Worm (Caenorhabditis elegans) whole organism, L4/young adult: ENCODE data around the gene C25E10.16.

Source experiments
- W03F9.2 ChIP-seq: fragments of 150-350 bp; optimal IDR thresholded peaks from 2 replicates; lab custom pipeline; 2014; ENCODE audit warnings: missing biosample characterization, missing genetic modification characterization
- dao-5 ChIP-seq: sonication (generic microtip); optimal IDR thresholded peaks from 2 replicates; lab custom pipeline; 2016; ENCODE audit warnings: missing genotype, missing genetic modification characterization, moderate library complexity, missing compliant biosample characterization
- him-1 ChIP-seq: sonication (generic microtip); optimal IDR thresholded peaks from 2 replicates; lab custom pipeline; 2016; ENCODE audit warnings: missing genotype, missing genetic modification reagents, missing genetic modification characterization, missing compliant biosample characterization

Gene C25E10.16

DNA sequence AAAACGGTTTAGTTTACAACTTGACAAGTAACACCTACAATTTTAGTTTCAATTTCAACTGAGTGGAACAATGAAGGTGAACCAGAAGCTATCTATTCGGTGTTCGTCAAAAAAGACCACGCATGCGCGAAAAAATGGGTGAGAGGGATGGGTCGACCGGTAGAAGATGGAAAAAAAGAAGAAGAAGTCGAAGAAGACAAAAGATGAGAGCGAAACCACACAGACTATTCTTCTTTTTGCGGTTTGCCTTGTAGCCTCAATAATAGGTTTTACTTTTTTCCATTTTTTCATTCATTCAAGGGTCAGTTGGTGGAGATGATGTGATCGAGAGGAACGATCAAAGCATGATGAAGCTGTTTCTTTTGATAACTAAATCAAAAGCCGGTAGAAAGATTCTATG is 23.0 kb upstream of the C25E10.16 start:
- TF ChIP-seq dao-5 (tag; lab: Kevin White, UChicago) (no peak), him-1 (tag; lab: Kevin White, UChicago) (no peak), W03F9.2 (tag; lab: Kevin White, UChicago) (no peak)

DNA sequence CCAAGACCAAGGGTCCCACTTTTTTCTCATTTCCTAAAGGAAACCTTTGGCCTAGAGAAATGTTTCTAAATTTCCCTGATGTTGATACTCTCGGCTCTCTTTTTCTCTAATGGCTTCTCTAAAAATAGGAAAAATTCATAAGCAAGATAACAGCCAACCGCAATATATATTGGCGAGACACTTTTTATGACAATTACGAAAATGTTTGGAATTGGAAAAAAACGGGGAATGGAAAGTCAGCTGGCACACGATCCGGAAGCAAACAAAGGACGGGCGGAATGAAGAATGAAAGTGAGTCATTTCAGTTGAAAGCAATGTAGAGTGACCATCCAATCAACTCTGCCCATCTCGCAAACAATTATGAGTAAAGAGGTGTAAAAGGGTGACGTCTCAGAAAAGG is 22.0 kb upstream of the C25E10.16 start:
- TF ChIP-seq dao-5 (tag; lab: Kevin White, UChicago) (no peak), W03F9.2 (tag; lab: Kevin White, UChicago) (no peak), him-1 (tag; lab: Kevin White, UChicago) (no peak)

DNA sequence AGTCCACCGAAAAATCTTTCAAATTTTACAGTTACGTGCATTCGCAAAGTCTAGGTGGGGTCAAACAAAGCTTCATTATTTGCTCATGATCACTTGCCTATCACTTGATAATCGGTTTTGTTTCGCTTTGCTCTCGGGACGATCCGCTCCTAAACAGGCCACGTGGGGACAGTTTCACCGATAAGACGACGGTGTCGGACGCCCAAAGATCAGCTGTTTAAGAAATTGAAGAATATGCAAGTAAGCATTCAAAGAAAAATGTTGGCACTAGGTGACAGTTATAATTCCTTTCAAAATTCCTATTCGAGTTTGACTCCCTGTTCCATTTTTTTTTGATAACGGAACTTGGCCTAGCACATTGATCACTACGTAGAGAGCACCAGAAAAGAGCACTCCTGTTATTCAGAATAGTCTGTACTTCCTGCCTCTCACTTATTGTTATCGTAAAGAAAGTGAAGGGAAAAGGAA is 20.6 kb upstream of the C25E10.16 start:
- no peak for TF ChIP-seq W03F9.2 (tag; lab: Kevin White, UChicago)
- TF ChIP-seq him-1 (tag; lab: Kevin White, UChicago) = no peak
- TF ChIP-seq dao-5 (tag; lab: Kevin White, UChicago) = no peak

DNA sequence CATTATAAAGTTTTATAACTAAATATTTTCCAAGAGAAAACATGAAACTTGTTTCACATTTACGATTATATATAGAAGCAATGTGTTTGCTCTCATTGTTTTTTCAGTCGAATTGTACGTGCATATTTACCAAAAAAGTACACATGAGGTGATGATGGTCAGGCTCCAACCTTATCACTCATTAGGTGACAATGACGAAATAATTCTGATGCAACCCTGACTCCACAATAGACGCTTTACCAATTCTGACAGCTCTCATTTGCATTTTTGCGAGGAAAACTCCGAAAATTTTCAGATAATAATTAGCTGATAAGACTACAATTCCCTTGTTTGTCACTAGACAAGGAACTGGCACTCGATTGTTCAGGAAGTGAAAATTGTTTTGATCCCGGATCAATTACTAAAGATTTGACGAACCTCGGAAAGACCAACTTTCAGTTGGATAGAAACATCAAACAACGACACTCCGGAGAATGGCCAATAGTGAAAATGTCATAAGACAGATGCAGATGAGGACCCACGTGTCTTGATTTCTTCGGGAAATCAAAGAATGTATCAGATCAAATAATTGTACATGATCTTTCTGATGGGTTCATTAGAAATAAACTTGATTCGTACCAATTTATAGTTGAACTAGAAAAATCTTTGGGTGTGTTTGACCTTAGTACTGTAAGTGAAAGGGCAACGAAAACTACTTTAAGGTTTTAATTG is 19.6 kb upstream of the C25E10.16 start:
- no peak for TF ChIP-seq W03F9.2 (tag; lab: Kevin White, UChicago)
- no peak for TF ChIP-seq him-1 (tag; lab: Kevin White, UChicago)
- no peak for TF ChIP-seq dao-5 (tag; lab: Kevin White, UChicago)

DNA sequence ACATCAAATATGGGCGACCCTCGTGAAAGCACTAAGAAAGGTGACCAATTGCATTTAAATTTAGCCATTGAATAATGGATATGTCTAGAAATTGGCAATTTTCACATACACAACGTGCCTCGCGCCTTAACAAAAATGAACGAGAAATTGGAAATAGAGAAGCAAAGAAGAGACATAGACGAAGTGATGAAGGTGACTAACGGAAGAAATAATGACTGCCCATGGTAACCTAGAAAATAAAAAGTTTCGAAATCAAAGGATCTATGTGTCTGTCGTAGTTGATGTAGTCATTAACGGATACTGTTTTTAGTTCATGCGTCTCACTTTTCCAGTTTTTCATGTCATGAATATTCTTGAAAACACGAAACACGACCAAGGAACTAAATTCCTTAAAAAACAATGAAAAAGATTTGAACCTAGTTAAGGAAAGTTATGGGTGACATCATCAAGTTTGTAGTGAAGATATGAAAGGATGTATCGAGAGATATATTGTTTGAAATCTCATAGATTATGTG is 18.8 kb upstream of the C25E10.16 start:
- no peak for TF ChIP-seq dao-5 (tag; lab: Kevin White, UChicago)
- TF ChIP-seq him-1 (tag; lab: Kevin White, UChicago) = no peak
- no peak for TF ChIP-seq W03F9.2 (tag; lab: Kevin White, UChicago)

DNA sequence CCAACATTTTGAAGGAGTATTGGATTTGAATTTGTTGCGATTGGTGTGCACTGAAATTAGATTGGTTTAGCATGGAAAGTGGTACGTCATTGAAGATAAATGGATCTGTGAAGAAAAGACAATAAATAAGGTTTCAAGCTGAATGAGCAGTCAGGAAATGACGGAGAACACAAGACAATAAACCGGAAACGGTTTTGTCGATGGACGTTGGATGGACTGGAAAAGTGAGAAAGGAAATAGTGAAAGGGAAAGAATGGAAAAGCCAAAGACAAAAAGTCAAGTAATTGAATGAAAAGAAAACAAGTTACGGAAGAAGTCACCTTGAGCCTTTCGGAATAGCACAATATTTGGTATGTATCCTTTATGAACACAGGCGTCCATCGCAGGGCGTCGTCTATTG is 16.9 kb upstream of the C25E10.16 start, which contains the start of gene T27E4.7:
TSS of gene T27E4.7 (minus strand) at position 50 of the 400 bp plus-strand sequence.
- no peak for TF ChIP-seq dao-5 (tag; lab: Kevin White, UChicago)
- no peak for TF ChIP-seq him-1 (tag; lab: Kevin White, UChicago)
- TF ChIP-seq W03F9.2 (tag; lab: Kevin White, UChicago) = no peak

DNA sequence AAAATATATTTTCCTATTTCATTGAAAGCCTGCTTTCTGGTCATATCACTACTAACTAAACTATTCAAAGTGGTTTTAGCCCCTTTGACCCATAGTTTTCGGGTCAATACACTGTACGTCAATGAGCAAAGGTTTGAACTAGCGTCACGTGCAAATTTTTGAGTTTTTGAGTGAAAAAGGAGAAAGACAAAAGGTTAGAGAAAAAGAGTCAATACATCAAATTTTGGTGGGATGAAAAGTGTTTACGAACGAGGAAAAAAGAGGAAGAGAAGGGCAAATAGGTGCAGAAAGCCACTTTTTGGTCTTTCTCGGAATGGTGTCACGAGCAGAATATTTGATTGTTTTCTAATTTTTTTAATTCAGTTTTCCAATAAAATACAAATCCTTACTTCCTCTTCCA is 16.5 kb upstream of the C25E10.16 start:
- TF ChIP-seq dao-5 (tag; lab: Kevin White, UChicago) (no peak), him-1 (tag; lab: Kevin White, UChicago) (no peak), W03F9.2 (tag; lab: Kevin White, UChicago) (no peak)

DNA sequence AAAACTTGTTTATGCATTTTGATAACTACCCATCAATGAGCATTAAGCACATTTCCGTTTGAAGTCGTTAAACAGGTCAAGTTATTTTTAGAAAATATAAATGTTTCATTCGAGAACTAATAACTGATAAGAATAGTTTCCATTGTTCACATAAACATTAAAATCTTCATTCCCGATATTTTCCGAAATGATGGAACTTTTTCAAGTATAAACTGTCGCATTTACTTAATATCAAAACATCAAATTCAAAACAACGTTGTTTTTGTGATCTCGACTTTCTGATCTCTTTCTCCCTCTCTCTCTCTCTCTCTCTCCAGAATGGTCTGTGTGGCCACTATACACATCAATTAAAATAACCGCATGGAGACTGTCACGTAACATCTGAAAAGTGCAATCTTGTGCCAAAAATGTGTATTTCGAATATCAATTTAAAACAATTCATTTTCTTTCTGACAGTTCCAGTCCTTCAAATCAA is 15.0 kb upstream of the C25E10.16 start:
- TF ChIP-seq W03F9.2 (tag; lab: Kevin White, UChicago) = no peak
- TF ChIP-seq dao-5 (tag; lab: Kevin White, UChicago) = no peak
- no peak for TF ChIP-seq him-1 (tag; lab: Kevin White, UChicago)

DNA sequence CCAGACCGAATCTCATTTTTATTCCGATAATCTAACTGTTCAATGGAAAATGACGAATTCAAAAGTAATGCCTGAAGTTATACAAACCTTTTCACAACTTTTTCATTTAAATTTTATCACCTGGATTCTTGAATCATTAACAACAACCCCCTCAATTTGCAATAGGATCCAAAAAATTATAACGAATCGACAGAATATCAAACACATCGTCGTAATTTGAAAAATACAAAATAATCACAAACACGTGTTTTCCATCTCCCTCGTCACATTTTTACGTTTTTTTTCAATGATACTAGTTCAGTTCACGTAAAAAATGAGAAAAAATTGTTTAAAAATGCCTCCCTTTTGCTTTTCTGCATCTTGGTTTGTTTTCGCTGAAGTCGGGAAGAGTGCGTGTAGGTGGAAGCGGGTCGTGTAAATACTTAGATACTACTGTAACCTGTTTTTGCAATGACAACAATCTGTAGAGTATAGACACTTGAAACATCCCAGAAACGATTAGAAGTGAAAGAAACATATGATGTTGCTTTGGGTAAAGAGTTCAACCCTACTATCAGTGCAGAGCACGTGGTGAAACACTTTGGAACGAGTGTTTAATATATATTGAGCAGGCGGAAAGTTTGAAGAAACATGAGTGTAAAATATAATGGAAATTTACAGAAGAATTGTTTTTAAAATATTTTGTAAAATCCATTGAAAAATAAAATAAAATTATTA is 14.1 kb upstream of the C25E10.16 start, which contains the start of gene oac-50:
TSS of gene oac-50 (minus strand) at position 219 of the 717 bp plus-strand sequence.
- TF ChIP-seq W03F9.2 (tag; lab: Kevin White, UChicago) = no peak
- no peak for TF ChIP-seq dao-5 (tag; lab: Kevin White, UChicago)
- no peak for TF ChIP-seq him-1 (tag; lab: Kevin White, UChicago)

DNA sequence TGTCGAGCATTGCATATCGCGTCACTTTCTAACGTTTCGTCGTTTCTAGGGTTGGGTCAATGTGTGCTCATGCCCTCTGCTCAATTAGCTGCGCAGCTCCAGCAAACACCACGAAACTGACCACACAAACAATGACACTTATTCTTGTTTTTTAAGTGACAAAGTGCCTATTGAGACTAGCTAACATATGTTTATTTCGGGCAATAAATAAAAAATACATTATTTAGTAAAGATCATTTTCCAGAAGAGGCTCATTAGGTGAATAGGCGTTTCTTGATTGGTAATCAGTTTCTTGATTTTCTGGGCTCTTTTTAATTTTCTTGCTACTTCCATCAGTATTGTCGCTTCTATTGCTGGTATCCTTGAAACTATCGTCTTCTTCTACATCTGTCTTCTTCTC is 10.3 kb upstream of the C25E10.16 start, which contains the start of gene T27E4.5:
TSS of gene T27E4.5 (minus strand) at position 101 of the 400 bp plus-strand sequence.
- no peak for TF ChIP-seq W03F9.2 (tag; lab: Kevin White, UChicago)
- TF ChIP-seq him-1 (tag; lab: Kevin White, UChicago) = no peak
- TF ChIP-seq dao-5 (tag; lab: Kevin White, UChicago) = no peak

DNA sequence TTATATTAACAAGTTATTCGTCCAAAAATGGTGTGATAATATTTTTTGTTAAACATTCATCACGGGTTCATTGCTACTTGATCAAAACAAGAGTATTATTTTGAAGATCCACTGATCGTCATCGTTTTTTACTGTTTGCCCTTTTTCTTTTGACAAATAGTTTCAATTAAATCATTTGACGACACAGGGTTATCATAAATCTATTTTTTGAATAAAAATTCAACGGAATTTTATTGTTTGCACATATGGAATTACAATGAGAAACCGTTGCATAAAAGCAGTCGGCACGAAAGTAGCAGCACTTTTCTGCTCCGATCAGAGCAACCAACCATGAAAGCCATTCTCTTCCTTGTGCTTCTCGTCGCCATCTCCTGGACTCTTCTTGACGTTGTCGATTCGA is 8.3 kb upstream of the C25E10.16 start, which contains the start of gene fip-2:
TSS of gene fip-2 (plus strand) at position 301 of the 400 bp plus-strand sequence.
- TF ChIP-seq dao-5 (tag; lab: Kevin White, UChicago) (no peak), him-1 (tag; lab: Kevin White, UChicago) (no peak), W03F9.2 (tag; lab: Kevin White, UChicago) (no peak)

DNA sequence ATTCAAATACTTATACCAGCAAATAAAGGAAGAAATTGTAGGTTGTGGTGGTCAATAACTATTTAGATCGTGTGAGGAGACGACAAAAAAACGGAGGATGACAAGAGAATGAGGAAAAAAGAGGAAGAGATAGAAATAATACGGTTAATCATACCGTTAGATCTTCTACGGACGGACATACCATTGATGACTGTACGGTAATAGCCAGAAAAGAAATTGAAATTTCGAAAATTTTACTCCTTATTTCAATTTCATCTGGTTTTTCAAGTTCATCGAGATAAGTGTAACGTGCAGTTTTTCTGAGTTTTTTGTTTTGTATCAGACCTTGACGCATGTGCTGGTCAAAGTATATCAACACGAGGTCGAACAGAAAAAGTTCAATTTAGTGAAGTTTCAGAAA is 6.5 kb upstream of the C25E10.16 start:
- TF ChIP-seq him-1 (tag; lab: Kevin White, UChicago) = no peak

DNA sequence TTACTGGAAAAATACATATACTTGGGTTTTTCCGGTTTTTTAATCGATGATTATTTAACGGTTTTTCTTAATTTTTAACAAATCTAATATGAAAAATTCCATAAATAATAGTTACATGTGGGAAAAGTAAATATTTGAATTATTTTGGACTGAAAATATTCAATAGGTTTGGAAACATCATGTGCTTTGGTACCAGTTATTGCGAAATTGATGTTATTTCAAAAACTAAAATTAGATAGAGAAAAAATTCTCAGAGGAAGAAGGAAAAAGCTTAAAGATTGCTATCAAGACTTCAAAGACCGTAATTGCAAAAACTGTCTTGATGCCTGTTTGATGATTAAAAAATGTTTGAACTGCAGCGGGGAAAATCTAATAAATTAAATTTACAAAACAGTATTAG is 5.6 kb upstream of the C25E10.16 start:
- TF ChIP-seq him-1 (tag; lab: Kevin White, UChicago) (no peak), W03F9.2 (tag; lab: Kevin White, UChicago) (no peak), dao-5 (tag; lab: Kevin White, UChicago) (no peak)
